Worm (Caenorhabditis elegans) whole organism, L3 larva: ENCODE data around the gene alh-10.

Source experiments
- ceh-16 ChIP-seq: sonication (generic microtip); optimal IDR thresholded peaks from 2 replicates; lab custom pipeline; 2017; ENCODE audit warnings: missing biosample characterization, missing genetic modification characterization
- nhr-11 ChIP-seq: fragments of 150-350 bp; optimal IDR thresholded peaks from 2 replicates; lab custom pipeline; 2014; ENCODE audit warnings: missing biosample characterization, missing genetic modification characterization
- nhr-76 ChIP-seq: fragments of 150-350 bp; sonication (generic microtip); optimal IDR thresholded peaks from 5 replicates; lab custom pipeline; 2014; ENCODE audit warnings: missing biosample characterization, missing genetic modification characterization
- pha-4 ChIP-seq: fragments of 150-350 bp; optimal IDR thresholded peaks from 2 replicates; lab custom pipeline; 2014; ENCODE audit warnings: missing biosample characterization, missing genetic modification reagents, missing genetic modification characterization
- skn-1 ChIP-seq: fragments of 150-350 bp; optimal IDR thresholded peaks from 2 replicates; lab custom pipeline; 2014; ENCODE audit warnings: missing biosample characterization, missing genetic modification characterization
- snpc-4 ChIP-seq: fragments of 150-350 bp; optimal IDR thresholded peaks from 2 replicates; lab custom pipeline; 2014; ENCODE audit warnings: missing biosample characterization, missing genetic modification characterization
- ztf-4 ChIP-seq: fragments of 150-350 bp; optimal IDR thresholded peaks from 2 replicates; lab custom pipeline; 2014; ENCODE audit warnings: missing biosample characterization, missing genetic modification characterization

ce11 chrX:7096349-7096748 is 47.1 kb downstream of the alh-10 start, which contains the start of gene C36B7.5:
- TF ChIP-seq snpc-4 (tag; lab: Kevin White, UChicago) (no peak), ztf-4 (tag; lab: Kevin White, UChicago) (no peak), pha-4 (no peak), skn-1 (no peak), nhr-76 (tag; lab: Kevin White, UChicago) (no peak), nhr-11 (tag; lab: Kevin White, UChicago) (no peak), ceh-16 (no peak)
